Worm (Caenorhabditis elegans): ENCODE results near the gene F23A7.1.

DNA sequence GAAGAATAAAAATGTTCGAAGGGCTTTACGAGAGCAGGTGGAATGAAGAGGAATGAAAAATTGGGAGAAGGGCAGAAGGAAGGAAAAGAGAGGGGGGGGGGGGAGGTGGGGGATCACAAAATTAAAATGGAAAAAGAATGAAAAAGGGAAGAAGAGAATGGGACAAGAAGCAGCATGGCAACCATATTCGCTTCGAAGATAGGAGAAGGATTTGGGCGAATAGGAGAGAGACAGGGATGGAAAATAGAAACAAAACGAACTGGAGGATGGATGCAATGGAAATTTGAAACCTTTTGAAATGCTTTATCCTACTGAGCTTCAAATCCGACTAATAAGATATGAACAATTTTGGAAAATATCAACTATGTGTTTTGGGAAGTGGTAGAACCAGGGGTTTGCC is 33.5 kb downstream of the F23A7.1 start, which contains the start of gene W10G6.6:
- TF ChIP-seq ztf-23 (GFP tag; IDR thresholded peaks at IDR 0.05) (no peak), klf-2 (GFP tag; conservative IDR thresholded peaks at IDR 0.05) (no peak), tab-1 (GFP tag; IDR thresholded peaks at IDR 0.05) (no peak), med-1 (GFP tag; optimal IDR thresholded peaks at IDR 0.05; ENCODE audit: insufficient read depth) (no peak), cog-1 (tag; optimal IDR thresholded peaks at IDR 0.05) (no peak), flt-1 (GFP tag; IDR thresholded peaks at IDR 0.05) (no peak), ref-1 (GFP tag; conservative IDR thresholded peaks at IDR 0.05) (no peak), T22C8.4 (GFP tag; IDR thresholded peaks at IDR 0.05) (no peak)
